Fruit fly (Drosophila melanogaster): ENCODE measurements around the gene CG42346.

DNA sequence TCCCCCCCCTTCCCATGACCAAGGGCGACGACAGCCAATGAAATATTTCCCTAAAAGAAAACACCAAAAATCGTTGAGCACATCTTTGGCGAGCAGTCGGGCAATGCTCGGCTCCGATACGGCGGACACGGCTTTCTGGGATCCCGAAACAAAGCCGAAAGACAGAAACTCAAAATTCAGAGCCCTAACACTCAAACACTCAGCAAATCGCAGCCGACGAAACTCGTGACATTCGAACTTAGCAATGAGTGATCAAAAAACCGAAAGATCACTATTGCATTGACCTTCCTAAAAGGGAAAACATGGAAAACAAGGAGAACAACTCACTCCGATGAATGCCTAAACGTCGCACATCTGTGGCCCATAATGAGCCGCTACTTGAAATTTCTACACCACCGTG, 27.1 kb downstream of the CG42346 start:
- TF ChIP-seq CG11695 (GFP tag; IDR thresholded peaks at IDR 0.05) (no peak), B-H1 (GFP tag; IDR thresholded peaks at IDR 0.05) (no peak), CG9932 (GFP tag; IDR thresholded peaks at IDR 0.05) (no peak), CG1233 (GFP tag; optimal IDR thresholded peaks at IDR 0.05) (no peak), grn (GFP tag; optimal IDR thresholded peaks at IDR 0.05) (no peak), Optix (GFP tag; IDR thresholded peaks at IDR 0.05) (no peak), CG3163 (GFP tag; optimal IDR thresholded peaks at IDR 0.05) (no peak), HLH3B (GFP tag; IDR thresholded peaks at IDR 0.05) (no peak)
